Worm (Caenorhabditis elegans): ENCODE results near the gene grsp-2.

The grsp-2 gene

DNA sequence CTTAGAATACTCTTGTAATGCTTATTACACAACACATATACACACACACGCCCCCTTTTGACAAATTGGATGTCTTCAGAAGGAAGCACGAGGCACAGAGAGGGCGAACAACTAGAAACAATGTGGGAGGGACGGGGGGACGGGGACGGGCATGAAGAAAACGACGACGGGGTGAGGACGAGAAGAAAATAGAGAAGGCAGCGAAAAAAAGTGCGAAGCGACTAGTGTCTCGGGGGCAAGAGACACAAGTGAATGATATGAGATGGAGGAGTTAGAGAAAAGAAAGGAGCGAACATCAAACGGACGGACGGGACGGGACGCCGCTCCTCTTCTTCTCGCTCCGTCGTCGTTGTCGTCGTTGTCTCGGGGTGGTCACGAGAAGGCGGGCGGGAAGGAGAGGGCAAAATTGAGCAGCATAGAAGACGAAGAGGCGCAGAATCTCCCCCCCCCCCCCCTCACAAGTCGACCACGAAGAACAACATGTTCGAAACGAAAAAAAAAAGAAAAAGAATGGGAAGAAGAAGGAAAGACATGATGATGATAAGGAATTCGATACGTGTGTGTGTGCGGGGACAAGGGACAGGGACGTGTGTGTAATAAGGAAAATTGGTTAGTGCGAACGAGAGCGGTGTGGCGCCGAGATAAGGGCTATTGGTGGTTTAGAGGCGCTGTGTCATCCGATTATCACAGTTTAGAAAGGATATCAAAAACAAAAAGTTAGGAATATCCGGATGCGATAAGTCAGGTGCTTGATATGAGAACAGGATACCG, 21.0 kb upstream of the grsp-2 start (continued):
- TF ChIP-seq B0019.2 (GFP tag; conservative IDR thresholded peaks at IDR 0.05) (no peak), him-1 (tag; optimal IDR thresholded peaks at IDR 0.05) (no peak), F37B4.10 (GFP tag; IDR thresholded peaks at IDR 0.05) (0 out of 2 replicates have a peak, but pooled peaks have one; percentile 67), lin-35 (GFP tag; optimal IDR thresholded peaks at IDR 0.05) (peak in 1 of 3 experiments; percentile 56), snpc-4 (GFP tag; optimal IDR thresholded peaks at IDR 0.05) (peak; percentile 36), snpc-4 (tag; optimal IDR thresholded peaks at IDR 0.05) (peak; percentile 1 to 71 (median 68)), somi-1 (GFP tag; optimal IDR thresholded peaks at IDR 0.05) (peak; percentile 94), nhr-120 (GFP tag; IDR thresholded peaks at IDR 0.05) (no peak), B0261.1 (tag; optimal IDR thresholded peaks at IDR 0.05) (no peak), dpff-1 (tag; optimal IDR thresholded peaks at IDR 0.05) (no peak), nhr-90 (tag; optimal IDR thresholded peaks at IDR 0.05) (peak; percentile 69), Y53F4B.3 (GFP tag; IDR thresholded peaks at IDR 0.05) (no peak), hlh-12 (tag; optimal IDR thresholded peaks at IDR 0.05) (no peak), pbrm-1 (GFP tag; IDR thresholded peaks at IDR 0.05) (peak; percentile 73; the same call in 1 of the 2 replicates), mxl-1 (tag; optimal IDR thresholded peaks at IDR 0.05) (no peak), mel-28 (tag; optimal IDR thresholded peaks at IDR 0.05; ENCODE audit: borderline replicate concordance) (no peak), tbp1 (GFP tag; optimal IDR thresholded peaks at IDR 0.05) (peak; percentile 57), rec-8 (tag; optimal IDR thresholded peaks at IDR 0.05) (no peak), fkh-3 (tag; optimal IDR thresholded peaks at IDR 0.05) (no peak), let-526 (GFP tag; IDR thresholded peaks at IDR 0.05) (0 out of 2 replicates have a peak, but pooled peaks have one; percentile 57), F23B12.7 (tag; optimal IDR thresholded peaks at IDR 0.05; ENCODE audit: insufficient read depth) (peak; percentile 12), Y56A3A.18 (GFP tag; IDR thresholded peaks at IDR 0.05) (peak; percentile 73; the same call in 1 of the 2 replicates), akir-1 (GFP tag; optimal IDR thresholded peaks at IDR 0.05) (no peak), ztf-26 (tag; optimal IDR thresholded peaks at IDR 0.05) (peak; percentile 93), nfya-2 (GFP tag; IDR thresholded peaks at IDR 0.05) (no peak), ceh-27 (GFP tag; optimal IDR thresholded peaks at IDR 0.05) (peak; percentile 79), repo-1 (tag; optimal IDR thresholded peaks at IDR 0.05) (peak; percentile 83), ztf-22 (GFP tag; optimal IDR thresholded peaks at IDR 0.05) (peak; percentile 92), K11D2.4 (GFP tag; IDR thresholded peaks at IDR 0.05) (no peak; the same call in 1 of the 2 replicates), dpl-1 (GFP tag; optimal IDR thresholded peaks at IDR 0.05) (no peak), ztf-6 (GFP tag; IDR thresholded peaks at IDR 0.05) (no peak), chd-7 (tag; optimal IDR thresholded peaks at IDR 0.05) (peak; percentile 94), cebp-2 (GFP tag; IDR thresholded peaks at IDR 0.05) (no peak), rpc-1 (optimal IDR thresholded peaks at IDR 0.05) (no peak), rpc-1 (tag; optimal IDR thresholded peaks at IDR 0.05) (no peak), zfh-2 (GFP tag; conservative IDR thresholded peaks at IDR 0.05) (peak; percentile 100), rcor-1 (GFP tag; IDR thresholded peaks at IDR 0.05) (peak; percentile 22; the same call in 1 of the 2 replicates), nfya-1 (tag; optimal IDR thresholded peaks at IDR 0.05; ENCODE audit: borderline replicate concordance, insufficient read depth) (no peak), dox-1 (GFP tag; IDR thresholded peaks at IDR 0.05) (peak; percentile 94), cebp-1 (GFP tag; IDR thresholded peaks at IDR 0.05) (peak; percentile 49; the same call in 1 of the 2 replicates), cebp-1 (tag; optimal IDR thresholded peaks at IDR 0.05) (peak; percentile 94), ets-4 (GFP tag; optimal IDR thresholded peaks at IDR 0.05) (peak; percentile 92), F49E8.2 (tag; optimal IDR thresholded peaks at IDR 0.05; ENCODE audit: insufficient read depth) (no peak), ekl-4 (GFP tag; IDR thresholded peaks at IDR 0.05) (peak; percentile 22; the same call in 1 of the 2 replicates), lag-1 (GFP tag; IDR thresholded peaks at IDR 0.05) (no peak), ama-1 (optimal IDR thresholded peaks at IDR 0.05) (no peak), ama-1 (GFP tag; optimal IDR thresholded peaks at IDR 0.05) (no peak), Y95B8A.8 (GFP tag; IDR thresholded peaks at IDR 0.05) (no peak; the same call in 1 of the 2 replicates)

Measured in whole organism, young adult.